Fruit fly (Drosophila melanogaster): ENCODE data around the gene trc.

Gene trc

dm6 chr3L:19787632-19788031 is 46.5 kb downstream of the trc start (continued):
- no peak for TF ChIP-seq CG7556 (GFP tag; optimal IDR thresholded peaks at IDR 0.05)
- no peak for TF ChIP-seq pan (optimal IDR thresholded peaks at IDR 0.05)
- no peak for TF ChIP-seq pan (GFP tag; optimal IDR thresholded peaks at IDR 0.05 in 1 of 2, IDR thresholded peaks at IDR 0.05 in 1 of 2)
- TF ChIP-seq CG30403 (GFP tag; optimal IDR thresholded peaks at IDR 0.05): no peak
- no peak for TF ChIP-seq da (GFP tag; optimal IDR thresholded peaks at IDR 0.05)
- TF ChIP-seq CG1603 (tag; optimal IDR thresholded peaks at IDR 0.05): no peak
- TF ChIP-seq inv (GFP tag; IDR thresholded peaks at IDR 0.05; ENCODE audit: partially characterized antibody): no peak
- TF ChIP-seq CG10267 (tag; optimal IDR thresholded peaks at IDR 0.05): no peak
- no peak for TF ChIP-seq Ets65A (GFP tag)
- TF ChIP-seq CG8290 (GFP tag; optimal IDR thresholded peaks at IDR 0.05): no peak
- no peak for TF ChIP-seq CG8290 (tag; optimal IDR thresholded peaks at IDR 0.05)
- TF ChIP-seq lilli (GFP tag; optimal IDR thresholded peaks at IDR 0.05): no peak
- TF ChIP-seq HmgZ (tag; optimal IDR thresholded peaks at IDR 0.05): peak; percentile 17
- no peak for TF ChIP-seq CG1233 (GFP tag; optimal IDR thresholded peaks at IDR 0.05)
- TF ChIP-seq insv (GFP tag; optimal IDR thresholded peaks at IDR 0.05): no peak
- no peak for TF ChIP-seq bowl (GFP tag; IDR thresholded peaks at IDR 0.05)
- no peak for TF ChIP-seq oc (tag; optimal IDR thresholded peaks at IDR 0.05)
- no peak for TF ChIP-seq Max (GFP tag; optimal IDR thresholded peaks at IDR 0.05)
- no peak for TF ChIP-seq CG7987 (GFP tag; optimal IDR thresholded peaks at IDR 0.05)
- TF ChIP-seq Fer1 (GFP tag; optimal IDR thresholded peaks at IDR 0.05): no peak
- TF ChIP-seq CG13894 (tag; optimal IDR thresholded peaks at IDR 0.05): peak; percentile 68
- TF ChIP-seq Meics (GFP tag; optimal IDR thresholded peaks at IDR 0.05): no peak
- TF ChIP-seq Fer3 (tag; optimal IDR thresholded peaks at IDR 0.05): no peak
- TF ChIP-seq BEAF-32 (GFP tag; optimal IDR thresholded peaks at IDR 0.05): no peak
- TF ChIP-seq croc (GFP tag; conservative IDR thresholded peaks at IDR 0.05): no peak
- TF ChIP-seq Oaz (GFP tag; IDR thresholded peaks at IDR 0.05): no peak
- no peak for TF ChIP-seq toy (GFP tag; IDR thresholded peaks at IDR 0.05)
- no peak for TF ChIP-seq Ets97D (GFP tag; optimal IDR thresholded peaks at IDR 0.05)
- no peak for TF ChIP-seq CG14050 (GFP tag; IDR thresholded peaks at IDR 0.05)
- TF ChIP-seq cato (GFP tag; optimal IDR thresholded peaks at IDR 0.05; ENCODE audit: borderline replicate concordance): no peak
- no peak for TF ChIP-seq CG11398 (GFP tag; optimal IDR thresholded peaks at IDR 0.05)
- TF ChIP-seq CG8281 (tag; optimal IDR thresholded peaks at IDR 0.05): no peak
- no peak for TF ChIP-seq CG7963 (GFP tag; IDR thresholded peaks at IDR 0.05; ENCODE audit: partially characterized antibody)
- peak; percentile 52 for TF ChIP-seq cg (GFP tag; optimal IDR thresholded peaks at IDR 0.05)
- TF ChIP-seq emc (GFP tag; optimal IDR thresholded peaks at IDR 0.05): no peak
- TF ChIP-seq GATAe (GFP tag; conservative IDR thresholded peaks at IDR 0.05): no peak; the same call in 1 of the 2 replicates
- TF ChIP-seq Rfx (GFP tag; IDR thresholded peaks at IDR 0.05): peak; percentile 11; the same call in 1 of the 2 replicates
- TF ChIP-seq Bdp1 (GFP tag; optimal IDR thresholded peaks at IDR 0.05): no peak
- no peak for TF ChIP-seq Eip74EF (GFP tag; optimal IDR thresholded peaks at IDR 0.05)
- no peak for TF ChIP-seq CG8089 (GFP tag; optimal IDR thresholded peaks at IDR 0.05)
- no peak for TF ChIP-seq lov (optimal IDR thresholded peaks at IDR 0.05)
- TF ChIP-seq lov (GFP tag; IDR thresholded peaks at IDR 0.05): no peak
- TF ChIP-seq chinmo (GFP tag; IDR thresholded peaks at IDR 0.05; ENCODE audit: partially characterized antibody): no peak
- TF ChIP-seq pros (GFP tag; optimal IDR thresholded peaks at IDR 0.05): no peak
- no peak for TF ChIP-seq Trl (optimal IDR thresholded peaks at IDR 0.05)
- TF ChIP-seq Trl (GFP tag; optimal IDR thresholded peaks at IDR 0.05): no peak
- no peak for TF ChIP-seq dmrt99B (tag; optimal IDR thresholded peaks at IDR 0.05)
- TF ChIP-seq NFAT (GFP tag; IDR thresholded peaks at IDR 0.05): no peak
- TF ChIP-seq Mes4 (GFP tag; optimal IDR thresholded peaks at IDR 0.05): no peak
- no peak for TF ChIP-seq sc (optimal IDR thresholded peaks at IDR 0.05)
- no peak for TF ChIP-seq sc (GFP tag; optimal IDR thresholded peaks at IDR 0.05)
- TF ChIP-seq sima (GFP tag; optimal IDR thresholded peaks at IDR 0.05): no peak
